Worm (Caenorhabditis elegans) whole organism, mixed stage, embryonic: ENCODE measurements around the gene srbc-58.

Experiments
- M03D4.4 ChIP-seq: sonication (generic microtip); optimal IDR thresholded peaks from 2 replicates; lab custom pipeline; 2017; ENCODE audit warnings: mild to moderate bottlenecking, missing genetic modification characterization, missing compliant biosample characterization
- bed-3 ChIP-seq: fragments of 200-800 bp; sonication (Bioruptor generic); optimal IDR thresholded peaks from 3 replicates; lab custom pipeline; 2018; ENCODE audit warnings: mild to moderate bottlenecking, missing genetic modification characterization, moderate library complexity, missing compliant biosample characterization
- blmp-1 ChIP-seq: fragments of 150-350 bp; optimal IDR thresholded peaks from 2 replicates; lab custom pipeline; 2014; ENCODE audit warnings: missing biosample characterization, missing genetic modification characterization
- ceh-39 ChIP-seq: fragments of 150-350 bp; optimal IDR thresholded peaks from 2 replicates; lab custom pipeline; 2014; ENCODE audit warnings: missing biosample characterization, missing genetic modification characterization
- ceh-43 ChIP-seq: fragments of 200-800 bp; sonication (Bioruptor generic); optimal IDR thresholded peaks from 2 replicates; lab custom pipeline; 2018; ENCODE audit warnings: mild to moderate bottlenecking, missing genetic modification characterization, moderate library complexity, missing compliant biosample characterization
- ceh-83 ChIP-seq: fragments of 200-800 bp; sonication (Bioruptor generic); optimal IDR thresholded peaks from 2 replicates; lab custom pipeline; 2018; ENCODE audit warnings: mild to moderate bottlenecking, missing genetic modification characterization, missing compliant biosample characterization
- ces-1 ChIP-seq: fragments of 150-350 bp; optimal IDR thresholded peaks from 2 replicates; lab custom pipeline; 2014; ENCODE audit warnings: missing biosample characterization, missing genetic modification reagents, missing genetic modification characterization
- cnd-1 ChIP-seq: fragments of 200-800 bp; sonication (Bioruptor generic); optimal IDR thresholded peaks from 2 replicates; lab custom pipeline; 2018; ENCODE audit warnings: mild to moderate bottlenecking, missing genetic modification characterization, missing compliant biosample characterization
- drap-1 ChIP-seq: fragments of 200-800 bp; sonication (Bioruptor generic); optimal IDR thresholded peaks from 3 replicates; lab custom pipeline; 2018; ENCODE audit warnings: mild to moderate bottlenecking, missing genetic modification characterization, missing compliant biosample characterization
- elt-3 ChIP-seq: fragments of 150-350 bp; optimal IDR thresholded peaks from 2 replicates; lab custom pipeline; 2014; ENCODE audit warnings: missing biosample characterization, missing genetic modification characterization
- flh-1 ChIP-seq: fragments of 200-800 bp; sonication (Bioruptor generic); optimal IDR thresholded peaks from 2 replicates; lab custom pipeline; 2018; ENCODE audit warnings: mild to moderate bottlenecking, missing genetic modification characterization, moderate library complexity, missing compliant biosample characterization
- hlh-1 ChIP-seq: fragments of 150-350 bp; optimal IDR thresholded peaks from 2 replicates; lab custom pipeline; 2014; ENCODE audit warnings: missing biosample characterization, missing genetic modification reagents, missing genetic modification characterization
- lin-13 ChIP-seq: fragments of 150-350 bp; optimal IDR thresholded peaks from 2 replicates; lab custom pipeline; 2014; ENCODE audit warnings: missing biosample characterization, missing genetic modification characterization
- lin-32 ChIP-seq: fragments of 200-800 bp; sonication (Bioruptor generic); optimal IDR thresholded peaks from 2 replicates; lab custom pipeline; 2018; ENCODE audit warnings: mild to moderate bottlenecking, missing genetic modification characterization, missing compliant biosample characterization
- lsy-2 ChIP-seq: fragments of 150-350 bp; optimal IDR thresholded peaks from 2 replicates; lab custom pipeline; 2014; ENCODE audit warnings: missing biosample characterization, missing genetic modification characterization
- mab-5 ChIP-seq: fragments of 150-350 bp; optimal IDR thresholded peaks from 2 replicates; lab custom pipeline; 2014; ENCODE audit warnings: missing biosample characterization, missing genetic modification characterization
- mep-1 ChIP-seq: fragments of 150-350 bp; optimal IDR thresholded peaks from 2 replicates; lab custom pipeline; 2017; ENCODE audit warnings: missing biosample characterization, missing genetic modification reagents, missing genetic modification characterization, inconsistent platforms
- nhr-12 ChIP-seq: fragments of 150-350 bp; optimal IDR thresholded peaks from 2 replicates; lab custom pipeline; 2014; ENCODE audit warnings: missing biosample characterization, missing genetic modification characterization
- nhr-237 ChIP-seq: fragments of 150-350 bp; optimal IDR thresholded peaks from 2 replicates; lab custom pipeline; 2014; ENCODE audit warnings: missing biosample characterization, missing genetic modification characterization
- nhr-28 ChIP-seq: fragments of 150-350 bp; optimal IDR thresholded peaks from 2 replicates; lab custom pipeline; 2014; ENCODE audit warnings: missing biosample characterization, missing genetic modification characterization
- nhr-76 ChIP-seq: sonication (generic microtip); optimal IDR thresholded peaks from 2 replicates; lab custom pipeline; 2017; ENCODE audit warnings: missing biosample characterization, missing genetic modification characterization
- pha-4 ChIP-seq: fragments of 150-350 bp; optimal IDR thresholded peaks from 2 replicates; lab custom pipeline; 2018; ENCODE audit warnings: missing biosample characterization, missing genetic modification reagents, missing genetic modification characterization
- sem-2 ChIP-seq: fragments of 200-800 bp; sonication (Bioruptor generic); optimal IDR thresholded peaks from 2 replicates; lab custom pipeline; 2018; ENCODE audit warnings: mild to moderate bottlenecking, missing genetic modification characterization, missing compliant biosample characterization
- snpc-4 ChIP-seq: fragments of 150-350 bp; optimal IDR thresholded peaks from 2 replicates; lab custom pipeline; 2014; ENCODE audit warnings: missing biosample characterization, missing genetic modification characterization
- sptf-1 ChIP-seq: sonication (generic microtip); optimal IDR thresholded peaks from 2 replicates; lab custom pipeline; 2017; ENCODE audit warnings: mild to moderate bottlenecking, missing genetic modification characterization, moderate library complexity, missing compliant biosample characterization
- tbx-8 ChIP-seq: fragments of 200-800 bp; sonication (Bioruptor generic); optimal IDR thresholded peaks from 2 replicates; lab custom pipeline; 2018; ENCODE audit warnings: mild to moderate bottlenecking, missing genetic modification characterization, moderate library complexity, missing compliant biosample characterization
- unc-120 ChIP-seq: sonication (generic microtip); optimal IDR thresholded peaks from 2 replicates; lab custom pipeline; 2017; ENCODE audit warnings: missing genetic modification characterization, missing compliant biosample characterization; ENCODE audit not compliant: poor library complexity, severe bottlenecking
- unc-62 ChIP-seq: fragments of 150-350 bp; optimal IDR thresholded peaks from 2 replicates; lab custom pipeline; 2014; ENCODE audit warnings: missing biosample characterization, missing genetic modification reagents, missing genetic modification characterization
- zip-8 ChIP-seq: fragments of 150-350 bp; optimal IDR thresholded peaks from 2 replicates; lab custom pipeline; 2014; ENCODE audit warnings: missing biosample characterization, missing genetic modification characterization
- ztf-11 ChIP-seq: fragments of 150-350 bp; optimal IDR thresholded peaks from 2 replicates; lab custom pipeline; 2014; ENCODE audit warnings: missing biosample characterization, missing genetic modification characterization

Gene srbc-58

DNA sequence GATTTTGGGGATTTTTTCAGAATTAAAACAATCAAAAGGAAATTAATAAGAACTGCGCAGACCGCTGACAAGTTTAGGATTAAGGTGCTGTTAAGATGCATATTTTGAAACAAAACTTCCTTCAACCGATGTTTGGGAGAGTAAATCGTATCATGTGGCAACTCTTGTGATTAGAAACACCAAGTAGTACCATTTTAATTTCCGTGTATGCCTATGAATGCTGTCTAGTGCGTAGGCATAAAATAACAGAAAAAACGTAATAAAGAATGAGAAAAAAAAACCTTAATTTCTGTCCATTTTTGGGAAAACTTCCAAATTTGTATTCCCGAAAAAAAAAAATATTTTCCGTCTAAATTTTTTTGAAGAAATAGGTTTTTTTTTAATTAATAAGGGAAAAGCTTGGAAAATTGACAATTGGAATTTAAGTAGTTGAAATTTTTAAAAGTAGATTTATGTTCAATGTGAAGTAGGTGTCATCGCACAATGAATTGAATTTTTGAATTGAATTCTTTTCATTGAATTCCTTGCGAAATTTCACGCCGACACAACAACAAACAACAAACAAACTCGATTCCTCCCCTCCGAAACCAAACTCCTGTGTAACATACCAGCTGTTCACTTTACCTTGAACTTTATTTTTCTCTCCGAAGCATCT lies 22.0 kb upstream of the srbc-58 start, which contains the start of the genes str-262 and srp-1:
str-262 (minus strand) TSS at position 101 of the 655 bp plus-strand sequence.
srp-1 (plus strand) TSS at position 605 of the 655 bp plus-strand sequence.
- TF ChIP-seq unc-120 (tag; lab: Kevin White, UChicago), result no peak
- peak; percentile 71 for TF ChIP-seq hlh-1 (tag; lab: Kevin White, UChicago)

DNA sequence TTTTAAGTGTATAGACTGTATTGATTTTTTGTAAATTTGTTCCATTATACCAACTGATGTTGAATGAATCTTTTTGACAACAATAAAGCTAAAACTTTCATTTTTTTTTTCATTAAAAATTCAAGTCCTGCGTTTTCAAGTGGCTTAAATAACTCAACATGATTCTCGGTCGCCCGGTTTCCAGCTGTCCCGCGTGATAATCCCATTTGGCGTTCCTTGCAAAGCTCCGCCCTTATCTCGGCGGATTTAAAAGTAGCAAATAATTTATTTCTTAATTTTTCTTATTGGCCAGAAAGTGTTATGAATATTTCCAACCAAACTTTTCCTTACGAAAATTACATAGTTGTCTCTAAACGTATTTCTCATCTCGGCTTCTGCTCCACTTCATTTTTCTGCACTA lies 18.6 kb upstream of the srbc-58 start, which contains the start of gene str-20:
str-20 (plus strand) TSS at position 301 of the 400 bp plus-strand sequence.
- TF ChIP-seq ztf-11 (no peak), unc-120 (tag; lab: Kevin White, UChicago) (no peak), lin-13 (tag; lab: Kevin White, UChicago) (no peak)
- TF ChIP-seq, all 35 proteins: peak for 0

DNA sequence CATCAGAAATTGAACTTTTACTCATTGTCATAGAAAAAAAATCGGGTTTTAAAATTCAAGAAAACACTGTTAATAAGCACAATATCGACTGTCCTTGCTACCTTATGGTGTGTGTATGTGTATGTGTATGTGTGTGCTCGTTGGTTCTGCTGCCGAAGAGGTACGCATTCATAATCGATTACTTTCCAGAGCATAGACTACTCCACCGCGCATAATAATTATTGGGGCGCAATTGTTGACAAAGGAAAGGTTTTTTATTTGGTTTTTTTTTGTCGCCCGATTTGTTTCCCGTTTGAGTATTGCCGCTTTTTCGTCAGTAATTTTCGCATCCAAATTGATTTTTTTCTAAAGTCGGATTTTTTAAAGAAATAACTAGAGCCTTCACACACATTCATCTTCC lies 13.6 kb upstream of the srbc-58 start, which contains the start of gene C05E4.15:
C05E4.15 (minus strand) TSS at position 101 of the 400 bp plus-strand sequence.
- TF ChIP-seq bed-3 (GFP tag; lab: Kevin White, UChicago) (no peak), zip-8 (tag; lab: Kevin White, UChicago) (no peak), sptf-1 (tag; lab: Kevin White, UChicago) (no peak), blmp-1 (tag; lab: Kevin White, UChicago) (no peak), sem-2 (no peak), lin-13 (tag; lab: Kevin White, UChicago) (no peak), ceh-43 (GFP tag; lab: Kevin White, UChicago) (no peak), ztf-11 (no peak), unc-62 (GFP tag; lab: Kevin White, UChicago) (no peak), flh-1 (no peak)

DNA sequence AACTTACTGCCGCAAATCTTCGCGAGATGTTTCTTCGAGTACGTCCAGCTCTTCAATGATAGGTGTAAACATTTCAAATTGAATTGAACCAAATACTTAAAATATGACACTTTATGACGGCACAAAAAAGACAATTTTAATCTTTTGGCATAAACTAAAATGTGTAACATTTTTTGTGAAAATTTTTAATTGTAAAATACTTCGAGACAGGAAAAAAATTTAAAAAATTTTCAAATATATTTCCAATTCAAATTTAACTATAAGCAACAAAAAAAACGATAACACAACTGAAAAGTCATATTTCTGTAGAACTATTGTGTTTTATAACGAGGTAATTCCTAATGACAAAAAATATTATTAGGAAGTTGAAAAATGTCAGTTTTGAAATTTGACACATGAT lies 12.9 kb upstream of the srbc-58 start, which contains the start of gene C05E4.12:
C05E4.12 (minus strand) TSS at position 101 of the 400 bp plus-strand sequence.
- TF ChIP-seq ceh-43 (GFP tag; lab: Kevin White, UChicago) (no peak), nhr-12 (tag; lab: Kevin White, UChicago) (no peak), unc-120 (tag; lab: Kevin White, UChicago) (no peak), snpc-4 (tag; lab: Kevin White, UChicago) (no peak), blmp-1 (tag; lab: Kevin White, UChicago) (no peak), cnd-1 (tag; lab: Kevin White, UChicago) (no peak), tbx-8 (no peak), zip-8 (tag; lab: Kevin White, UChicago) (no peak), pha-4 (no peak), hlh-1 (tag; lab: Kevin White, UChicago) (no peak), elt-3 (tag; lab: Kevin White, UChicago) (no peak), nhr-237 (tag; lab: Kevin White, UChicago) (no peak), M03D4.4 (tag; lab: Kevin White, UChicago) (no peak), mab-5 (tag; lab: Kevin White, UChicago) (no peak), drap-1 (GFP tag; lab: Kevin White, UChicago) (no peak), ces-1 (GFP tag; lab: Kevin White, UChicago) (no peak)

DNA sequence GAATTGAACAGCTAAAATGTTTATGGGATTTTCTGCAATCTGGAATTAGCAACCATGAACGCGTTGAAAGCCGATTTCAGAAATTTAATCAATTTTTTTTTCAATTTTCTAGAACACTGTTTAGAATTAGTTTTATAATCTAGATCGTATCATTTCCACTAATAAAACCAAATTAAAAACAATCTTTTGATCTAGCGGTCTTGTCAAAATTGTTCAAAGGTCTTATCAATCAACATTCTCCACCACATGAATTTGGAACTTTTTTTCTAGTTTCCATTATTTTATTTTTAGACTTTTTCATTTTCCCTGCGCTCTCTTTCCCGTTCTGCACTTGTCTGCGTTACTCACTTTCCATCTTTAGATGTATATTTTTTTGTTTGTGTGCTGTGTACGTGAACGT lies 12.5 kb upstream of the srbc-58 start, which contains the start of gene srp-2:
srp-2 (plus strand) TSS at position 301 of the 400 bp plus-strand sequence.
- no peak for TF ChIP-seq snpc-4 (tag; lab: Kevin White, UChicago)
- TF ChIP-seq nhr-28, result no peak
- TF ChIP-seq bed-3 (GFP tag; lab: Kevin White, UChicago), result no peak
- TF ChIP-seq ceh-43 (GFP tag; lab: Kevin White, UChicago), result no peak
- no peak for TF ChIP-seq lin-32 (GFP tag; lab: Kevin White, UChicago)
- no peak for TF ChIP-seq M03D4.4 (tag; lab: Kevin White, UChicago)
- TF ChIP-seq cnd-1 (tag; lab: Kevin White, UChicago), result no peak
- TF ChIP-seq ceh-83 (GFP tag; lab: Kevin White, UChicago), result no peak
- TF ChIP-seq pha-4, result no peak

DNA sequence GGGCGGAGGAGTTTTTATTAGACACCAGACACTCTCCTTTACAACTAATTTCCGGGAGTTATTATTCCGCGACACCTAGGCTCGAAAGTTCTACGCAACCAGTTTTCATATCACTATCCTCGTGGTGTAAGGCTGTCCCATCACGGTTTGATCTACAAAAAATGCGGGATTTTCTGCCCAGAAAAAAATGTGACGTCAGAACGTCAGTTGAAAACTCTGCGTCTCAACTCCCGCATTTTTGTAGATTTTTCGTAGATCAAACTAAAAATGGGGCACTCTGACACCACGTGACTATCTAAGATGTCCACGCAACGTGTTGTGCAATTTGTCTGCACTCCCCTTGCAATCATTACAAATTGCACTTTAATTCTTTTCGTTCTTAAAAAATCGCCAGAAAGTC lies 10.1 kb upstream of the srbc-58 start, which contains the start of gene str-238:
str-238 (plus strand) TSS at position 301 of the 400 bp plus-strand sequence.
- no peak for TF ChIP-seq nhr-28
- no peak for TF ChIP-seq nhr-12 (tag; lab: Kevin White, UChicago)
- TF ChIP-seq nhr-76 (tag; lab: Kevin White, UChicago), result no peak
- TF ChIP-seq mep-1 (tag; lab: Kevin White, UChicago), result no peak
- no peak for TF ChIP-seq M03D4.4 (tag; lab: Kevin White, UChicago)
- TF ChIP-seq snpc-4 (tag; lab: Kevin White, UChicago), result no peak
- no peak for TF ChIP-seq lsy-2 (tag; lab: Kevin White, UChicago)
- TF ChIP-seq unc-120 (tag; lab: Kevin White, UChicago), result no peak
- no peak for TF ChIP-seq sptf-1 (tag; lab: Kevin White, UChicago)
- no peak for TF ChIP-seq sem-2
- TF ChIP-seq lin-13 (tag; lab: Kevin White, UChicago), result no peak
- no peak for TF ChIP-seq ceh-39 (tag; lab: Kevin White, UChicago)
- TF ChIP-seq ztf-11, result no peak
- no peak for TF ChIP-seq mab-5 (tag; lab: Kevin White, UChicago)
